Fruit fly (Drosophila melanogaster) whole organism, embryonic: ENCODE data around the gene CG1965.

Experiments used
- CG10462 ChIP-seq: fragments of 200-800 bp; sonication (Bioruptor generic); optimal IDR thresholded peaks from 2 replicates; lab custom pipeline; 2016; ENCODE audit warnings: missing biosample characterization, missing genetic modification characterization
- CG1233 ChIP-seq: fragments of 200-800 bp; sonication (Bioruptor generic); optimal IDR thresholded peaks from 4 replicates; lab custom pipeline; 2018; ENCODE audit warnings: missing biosample characterization, mild to moderate bottlenecking, missing genetic modification characterization
- CG12744 ChIP-seq: fragments of 200-800 bp; sonication (Bioruptor generic); optimal IDR thresholded peaks from 2 replicates; lab custom pipeline; 2016; ENCODE audit warnings: missing biosample characterization, missing genetic modification characterization
- CG17328 ChIP-seq: fragments of 200-800 bp; sonication (Bioruptor generic); IDR thresholded peaks from 2 replicates; pipeline ENCODE4 v1.3.6; 2022; ENCODE audit warnings: missing biosample characterization, missing genetic modification characterization
- CG1832 ChIP-seq: fragments of 200-800 bp; sonication (Bioruptor generic); optimal IDR thresholded peaks from 2 replicates; lab custom pipeline; 2017; ENCODE audit warnings: missing biosample characterization, mild to moderate bottlenecking, missing genetic modification characterization, inconsistent platforms
- CG18764 ChIP-seq: fragments of 200-800 bp; sonication (Bioruptor generic); optimal IDR thresholded peaks from 3 replicates; lab custom pipeline; 2016; ENCODE audit warnings: missing biosample characterization, missing genetic modification characterization
- CG2116 ChIP-seq: fragments of 200-800 bp; sonication (Bioruptor generic); optimal IDR thresholded peaks from 3 replicates; lab custom pipeline; 2018; ENCODE audit warnings: missing biosample characterization, mild to moderate bottlenecking, missing genetic modification characterization
- CG2678 ChIP-seq: fragments of 200-800 bp; sonication (Bioruptor generic); optimal IDR thresholded peaks from 3 replicates; lab custom pipeline; 2019; ENCODE audit warnings: missing biosample characterization, mild to moderate bottlenecking, missing genetic modification characterization, moderate library complexity
- CG2889 ChIP-seq: fragments of 200-800 bp; sonication (Bioruptor generic); IDR thresholded peaks from 3 replicates; pipeline ENCODE4 v1.3.6; 2022; ENCODE audit warnings: missing biosample characterization, missing genetic modification characterization
- CG32532 ChIP-seq: fragments of 200-800 bp; sonication (Bioruptor generic); IDR thresholded peaks from 2 replicates; pipeline ENCODE4 v1.3.6; 2022; ENCODE audit warnings: missing biosample characterization, missing genetic modification characterization
- CG4707 ChIP-seq: fragments of 200-800 bp; sonication (Bioruptor generic); optimal IDR thresholded peaks from 2 replicates; lab custom pipeline; 2018; ENCODE audit warnings: missing biosample characterization, mild to moderate bottlenecking, missing genetic modification characterization, moderate library complexity
- CG6254 ChIP-seq: fragments of 200-800 bp; sonication (Bioruptor generic); optimal IDR thresholded peaks from 3 replicates; lab custom pipeline; 2017; ENCODE audit warnings: mild to moderate bottlenecking, missing biosample characterization, missing genetic modification reagents, missing genetic modification characterization
- CG6689 ChIP-seq: fragments of 200-800 bp; sonication (Bioruptor generic); IDR thresholded peaks from 2 replicates; pipeline ENCODE4 v1.3.6; 2022; ENCODE audit warnings: missing biosample characterization, missing genetic modification characterization
- CG8290 ChIP-seq, 3 experiments: fragments of 200-800 bp; sonication (Bioruptor generic); optimal IDR thresholded peaks; 2 replicates each; lab custom pipeline; 2016 to 2019; ENCODE audit warnings: missing biosample characterization in 3 of 3, missing genetic modification characterization in 3 of 3, mild to moderate bottlenecking in 2 of 3, moderate library complexity in 1 of 3
- D19B ChIP-seq: fragments of 200-800 bp; sonication (Bioruptor generic); optimal IDR thresholded peaks from 2 replicates; lab custom pipeline; 2017; ENCODE audit warnings: missing biosample characterization, mild to moderate bottlenecking, missing genetic modification characterization
- Dbx ChIP-seq: fragments of 200-800 bp; sonication (Bioruptor generic); IDR thresholded peaks from 3 replicates; pipeline ENCODE4 v1.3.6; 2022; ENCODE audit warnings: missing biosample characterization, missing genetic modification characterization
- Deaf1 ChIP-seq: fragments of 200-800 bp; optimal IDR thresholded peaks from 3 replicates; lab custom pipeline; 2019; ENCODE audit warnings: missing biosample characterization, mild to moderate bottlenecking, missing genetic modification characterization, moderate library complexity
- Doc3 ChIP-seq: fragments of 200-800 bp; sonication (Bioruptor generic); IDR thresholded peaks from 3 replicates; pipeline ENCODE4 v1.3.6; 2022; ENCODE audit warnings: missing biosample characterization, missing genetic modification characterization; ENCODE audit not compliant: partially characterized antibody
- Drgx ChIP-seq: fragments of 200-800 bp; sonication (Bioruptor generic); IDR thresholded peaks from 2 replicates; pipeline ENCODE4 v1.3.6; 2022; ENCODE audit warnings: missing biosample characterization, missing genetic modification characterization
- E2f2 ChIP-seq: fragments of 200-800 bp; sonication (Bioruptor generic); IDR thresholded peaks from 2 replicates; pipeline ENCODE4 v1.3.6; 2022; ENCODE audit warnings: missing biosample characterization, missing genetic modification characterization
- Ets97D ChIP-seq: fragments of 200-800 bp; sonication (Bioruptor generic); optimal IDR thresholded peaks from 3 replicates; lab custom pipeline; 2016; ENCODE audit warnings: missing biosample characterization, missing genetic modification characterization
- HHEX ChIP-seq: fragments of 200-800 bp; sonication (Bioruptor generic); optimal IDR thresholded peaks from 3 replicates; lab custom pipeline; 2017; ENCODE audit warnings: missing biosample characterization, mild to moderate bottlenecking, missing genetic modification characterization, missing genetic modification reagents
- Hand ChIP-seq: fragments of 200-800 bp; sonication (Bioruptor generic); optimal IDR thresholded peaks from 2 replicates; lab custom pipeline; 2017; ENCODE audit warnings: mild to moderate bottlenecking, missing biosample characterization, missing genetic modification reagents, missing genetic modification characterization
- HmgD ChIP-seq: fragments of 200-800 bp; sonication (Bioruptor generic); optimal IDR thresholded peaks from 3 replicates; lab custom pipeline; 2016; ENCODE audit warnings: missing biosample characterization, missing genetic modification characterization
- Lim3 ChIP-seq: fragments of 200-800 bp; sonication (Bioruptor generic); IDR thresholded peaks from 2 replicates; pipeline ENCODE4 v1.3.6; 2022; ENCODE audit warnings: missing biosample characterization, missing genetic modification characterization
- Mad ChIP-seq: fragments of 200-800 bp; sonication (Bioruptor generic); optimal IDR thresholded peaks from 2 replicates; lab custom pipeline; 2016; ENCODE audit warnings: missing biosample characterization, missing genetic modification characterization
- Myb ChIP-seq: fragments of 200-800 bp; sonication (Bioruptor generic); optimal IDR thresholded peaks from 2 replicates; lab custom pipeline; 2016; ENCODE audit warnings: missing biosample characterization, missing genetic modification characterization
- Nf-YA ChIP-seq: fragments of 200-800 bp; sonication (Bioruptor generic); IDR thresholded peaks from 2 replicates; pipeline ENCODE4 v1.3.6; 2022; ENCODE audit warnings: missing biosample characterization, missing genetic modification characterization
- Rfx ChIP-seq: fragments of 200-800 bp; sonication (Bioruptor generic); IDR thresholded peaks from 2 replicates; pipeline ENCODE4 v1.3.6; 2022; ENCODE audit warnings: missing biosample characterization, missing genetic modification characterization
- Sry-δ ChIP-seq: fragments of 200-800 bp; sonication (Bioruptor generic); optimal IDR thresholded peaks from 2 replicates; lab custom pipeline; 2016; ENCODE audit warnings: missing biosample characterization, missing genetic modification characterization
- Ssrp ChIP-seq: fragments of 200-800 bp; sonication (Bioruptor generic); optimal IDR thresholded peaks from 2 replicates; lab custom pipeline; 2018; ENCODE audit warnings: missing biosample characterization, mild to moderate bottlenecking, missing genetic modification characterization, moderate library complexity
- Stat92E ChIP-seq, 3 experiments: fragments of >200 bp in 2 of 3; fragments of 200-800 bp in 1 of 3; sonication (Bioruptor generic) in 1 of 3; optimal IDR thresholded peaks; 2 replicates each; lab custom pipeline; 2017 to 2019; ENCODE audit warnings: missing biosample characterization in 3 of 3, missing genetic modification characterization in 3 of 3, mild to moderate bottlenecking in 1 of 3, moderate library complexity in 1 of 3
- az2 ChIP-seq: fragments of 200-800 bp; sonication (Bioruptor generic); optimal IDR thresholded peaks from 3 replicates; lab custom pipeline; 2016; ENCODE audit warnings: missing biosample characterization, missing genetic modification characterization
- bbx ChIP-seq: fragments of 200-800 bp; sonication (Bioruptor generic); IDR thresholded peaks from 2 replicates; pipeline ENCODE4 v1.3.6; 2022; ENCODE audit warnings: missing biosample characterization, missing genetic modification characterization; ENCODE audit not compliant: partially characterized antibody
- bcd ChIP-seq: fragments of 200-800 bp; sonication (Bioruptor generic); optimal IDR thresholded peaks from 2 replicates; lab custom pipeline; 2017; ENCODE audit warnings: missing biosample characterization, mild to moderate bottlenecking, missing genetic modification characterization
- btn ChIP-seq: fragments of 200-800 bp; sonication (Bioruptor generic); optimal IDR thresholded peaks from 2 replicates; lab custom pipeline; 2016; ENCODE audit warnings: missing biosample characterization, missing genetic modification characterization
- chm ChIP-seq: fragments of 200-800 bp; sonication (Bioruptor generic); IDR thresholded peaks from 2 replicates; pipeline ENCODE4 v1.3.6; 2022; ENCODE audit warnings: missing biosample characterization, missing genetic modification characterization
- corto ChIP-seq: fragments of 200-800 bp; sonication (Bioruptor generic); optimal IDR thresholded peaks from 2 replicates; lab custom pipeline; 2016; ENCODE audit warnings: missing biosample characterization, mild to moderate bottlenecking, missing genetic modification characterization, moderate library complexity
- crol ChIP-seq: fragments of 200-800 bp; sonication (Bioruptor generic); IDR thresholded peaks from 2 replicates; pipeline ENCODE4 v1.3.6; 2022; ENCODE audit warnings: missing biosample characterization, missing genetic modification characterization
- dimm ChIP-seq: fragments of 200-800 bp; sonication (Bioruptor generic); IDR thresholded peaks from 2 replicates; pipeline ENCODE4 v1.3.6; 2022; ENCODE audit warnings: missing biosample characterization, missing genetic modification characterization
- fu2 ChIP-seq: fragments of 200-800 bp; sonication (Bioruptor generic); optimal IDR thresholded peaks from 2 replicates; lab custom pipeline; 2016; ENCODE audit warnings: missing biosample characterization, missing genetic modification characterization
- knrl ChIP-seq: fragments of 200-800 bp; sonication (Bioruptor generic); IDR thresholded peaks from 3 replicates; pipeline ENCODE4 v1.3.6; 2022; ENCODE audit warnings: missing biosample characterization, missing genetic modification characterization; ENCODE audit not compliant: partially characterized antibody
- lab ChIP-seq: fragments of 200-800 bp; sonication (Bioruptor generic); optimal IDR thresholded peaks from 3 replicates; lab custom pipeline; 2017; ENCODE audit warnings: missing biosample characterization, missing genetic modification characterization, mild to moderate bottlenecking, moderate library complexity, missing genetic modification reagents
- maf-S ChIP-seq: fragments of 200-800 bp; sonication (Bioruptor generic); optimal IDR thresholded peaks from 2 replicates; lab custom pipeline; 2016; ENCODE audit warnings: missing biosample characterization, missing genetic modification characterization
- mam ChIP-seq: fragments of 200-800 bp; sonication (Bioruptor generic); optimal IDR thresholded peaks from 3 replicates; lab custom pipeline; 2016; ENCODE audit warnings: missing biosample characterization, missing genetic modification characterization
- onecut ChIP-seq: fragments of 200-800 bp; sonication (Bioruptor generic); IDR thresholded peaks from 2 replicates; pipeline ENCODE4 v1.3.6; 2022; ENCODE audit warnings: missing biosample characterization, missing genetic modification characterization
- otp ChIP-seq: fragments of 200-800 bp; sonication (Bioruptor generic); IDR thresholded peaks from 3 replicates; pipeline ENCODE4, ENCODE4 v1.3.6; 2022; ENCODE audit warnings: missing biosample characterization, missing genetic modification characterization
- pita ChIP-seq: fragments of 200-800 bp; sonication (Bioruptor generic); optimal IDR thresholded peaks from 2 replicates; lab custom pipeline; 2017; ENCODE audit warnings: missing biosample characterization, mild to moderate bottlenecking, missing genetic modification characterization
- sob ChIP-seq: fragments of 200-800 bp; sonication (Bioruptor generic); IDR thresholded peaks from 2 replicates; pipeline ENCODE4 v1.3.6; 2022; ENCODE audit warnings: missing biosample characterization, missing genetic modification characterization
- sug ChIP-seq: fragments of 200-800 bp; optimal IDR thresholded peaks from 2 replicates; lab custom pipeline; 2019; ENCODE audit warnings: missing biosample characterization, mild to moderate bottlenecking, missing genetic modification characterization, moderate library complexity

The CG1965 gene

DNA sequence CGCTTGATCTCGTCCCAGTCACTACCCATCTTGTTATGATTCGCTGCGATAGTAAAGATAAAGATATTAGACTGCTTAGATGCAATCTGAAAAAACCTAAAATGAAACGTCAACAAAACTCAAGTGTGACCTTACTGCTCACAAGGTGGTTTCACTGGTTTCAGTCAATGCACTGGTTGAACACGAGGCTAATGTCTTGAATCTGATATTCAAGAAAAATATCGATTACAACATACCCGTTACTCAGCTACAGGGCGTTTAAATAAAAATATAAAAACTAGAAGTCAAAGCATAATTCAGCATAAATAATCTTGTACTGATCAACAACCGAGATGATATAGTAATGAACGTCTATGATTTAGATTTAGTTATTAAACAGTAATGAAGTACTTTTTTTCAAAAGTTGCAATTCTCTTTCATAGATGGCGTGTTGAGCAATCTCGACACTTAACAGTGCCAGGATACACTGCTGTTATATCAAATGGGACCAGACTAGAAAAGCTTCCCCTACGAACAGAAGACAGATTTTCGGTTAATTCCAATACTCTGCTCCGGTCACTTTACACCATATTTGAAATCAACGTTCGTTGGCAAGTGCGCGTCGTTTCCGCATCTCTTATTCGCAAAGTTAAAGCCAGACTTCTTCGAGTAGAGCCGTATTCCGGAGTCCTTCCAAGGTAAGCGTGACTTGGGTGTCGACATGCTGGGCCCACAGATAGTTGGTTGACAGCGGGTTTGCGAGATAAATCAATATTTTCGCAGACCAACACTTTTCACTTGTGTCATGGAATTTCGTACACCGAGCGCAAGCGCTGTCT lies 7.3 kb downstream of the CG1965 start, which contains the start of the genes Ufl1 and CG1943 (continued):
- TF ChIP-seq CG8290 (GFP tag; optimal IDR thresholded peaks at IDR 0.05; lab: Kevin White, UChicago) (no peak), CG8290 (tag; optimal IDR thresholded peaks at IDR 0.05; lab: Kevin White, UChicago) (peak in 1 of 2 experiments; percentile 24), HmgD (GFP tag; lab: Kevin White, UChicago) (peak; percentile 56), Sry-δ (GFP tag; lab: Kevin White, UChicago) (peak; percentile 81), CG17328 (GFP tag; lab: Robert Waterston, UW) (no peak), otp (GFP tag; lab: Robert Waterston, UW) (no peak), sug (tag; lab: Kevin White, UChicago) (peak; percentile 43), CG2678 (tag; lab: Kevin White, UChicago) (no peak), Doc3 (GFP tag; lab: Robert Waterston, UW) (no peak), pita (GFP tag; lab: Kevin White, UChicago) (peak; percentile 86), maf-S (GFP tag; lab: Kevin White, UChicago) (no peak), bcd (GFP tag; lab: Kevin White, UChicago) (no peak), sob (GFP tag; lab: Robert Waterston, UW) (no peak), CG6689 (no peak), Mad (GFP tag; lab: Kevin White, UChicago) (no peak), crol (no peak), CG6254 (GFP tag; lab: Kevin White, UChicago) (peak; percentile 3), knrl (GFP tag; lab: Robert Waterston, UW) (no peak), CG1233 (no peak), CG2889 (GFP tag; lab: Robert Waterston, UW) (no peak), CG12744 (GFP tag; lab: Kevin White, UChicago) (no peak), Rfx (GFP tag; lab: Robert Waterston, UW) (no peak), CG10462 (GFP tag; lab: Kevin White, UChicago) (no peak), CG18764 (GFP tag; lab: Kevin White, UChicago) (no peak), Hand (GFP tag; lab: Kevin White, UChicago) (no peak), Nf-YA (GFP tag; lab: Robert Waterston, UW) (no peak), CG1832 (GFP tag; lab: Kevin White, UChicago) (no peak), bbx (GFP tag; lab: Robert Waterston, UW) (no peak), Lim3 (GFP tag; lab: Robert Waterston, UW) (no peak), Ets97D (GFP tag; lab: Kevin White, UChicago) (peak; percentile 60), Stat92E (GFP tag; optimal IDR thresholded peaks at IDR 0.05; lab: Kevin White, UChicago) (peak in 1 of 3 experiments; percentile 44), btn (no peak), Myb (GFP tag; lab: Kevin White, UChicago) (peak; percentile 96), Dbx (no peak), corto (no peak), Ssrp (tag; lab: Kevin White, UChicago) (no peak), CG4707 (GFP tag; lab: Kevin White, UChicago) (no peak), Drgx (GFP tag; lab: Robert Waterston, UW) (no peak), mam (no peak), lab (GFP tag; lab: Kevin White, UChicago) (peak; percentile 7), E2f2 (GFP tag; lab: Robert Waterston, UW) (no peak), fu2 (GFP tag; lab: Kevin White, UChicago) (no peak), Deaf1 (tag; lab: Kevin White, UChicago) (no peak), HHEX (GFP tag; lab: Kevin White, UChicago) (no peak), az2 (GFP tag; lab: Kevin White, UChicago) (no peak), D19B (no peak), CG2116 (GFP tag; lab: Kevin White, UChicago) (peak; percentile 83), chm (GFP tag; lab: Robert Waterston, UW) (no peak), dimm (GFP tag; lab: Robert Waterston, UW) (no peak), onecut (GFP tag; lab: Robert Waterston, UW) (peak; percentile 90), CG32532 (no peak)
